Worm (Caenorhabditis elegans) whole organism, L3 larva: ENCODE results near the gene str-60.

Source experiments
- R02D3.7 ChIP-seq: fragments of 150-350 bp; optimal IDR thresholded peaks from 2 replicates; lab custom pipeline; 2014; ENCODE audit warnings: missing biosample characterization, missing genetic modification characterization
- ZK546.5 ChIP-seq: sonication (generic microtip); optimal IDR thresholded peaks from 2 replicates; lab custom pipeline; 2017; ENCODE audit warnings: missing biosample characterization, missing genetic modification characterization
- aly-2 ChIP-seq: fragments of 150-350 bp; optimal IDR thresholded peaks from 2 replicates; lab custom pipeline; 2014; ENCODE audit warnings: missing biosample characterization, missing genetic modification characterization
- ceh-16 ChIP-seq: sonication (generic microtip); optimal IDR thresholded peaks from 2 replicates; lab custom pipeline; 2017; ENCODE audit warnings: missing biosample characterization, missing genetic modification characterization
- ceh-82 ChIP-seq: fragments of 150-350 bp; optimal IDR thresholded peaks from 2 replicates; lab custom pipeline; 2014; ENCODE audit warnings: missing biosample characterization, missing genetic modification characterization
- ceh-9 ChIP-seq: sonication (generic microtip); optimal IDR thresholded peaks from 2 replicates; lab custom pipeline; 2018; ENCODE audit warnings: missing biosample characterization, missing genetic modification characterization
- daf-12 ChIP-seq: fragments of 150-350 bp; optimal IDR thresholded peaks from 2 replicates; lab custom pipeline; 2014; ENCODE audit warnings: missing biosample characterization, missing genetic modification reagents, missing genetic modification characterization
- egl-5 ChIP-seq: fragments of 150-350 bp; optimal IDR thresholded peaks from 2 replicates; lab custom pipeline; 2017; ENCODE audit warnings: missing biosample characterization, missing genetic modification reagents, missing genetic modification characterization, inconsistent platforms
- elt-1 ChIP-seq: fragments of 150-350 bp; optimal IDR thresholded peaks from 2 replicates; lab custom pipeline; 2014; ENCODE audit warnings: missing biosample characterization, missing genetic modification characterization
- elt-2 ChIP-seq: sonication (generic microtip); optimal IDR thresholded peaks from 2 replicates; lab custom pipeline; 2016; ENCODE audit warnings: missing genetic modification reagents, mild to moderate bottlenecking, missing genetic modification characterization, missing compliant biosample characterization
- elt-3 ChIP-seq, 3 experiments: fragments of 150-350 bp in 1 of 3; sonication (generic microtip) in 2 of 3; optimal IDR thresholded peaks; 2 replicates in 2 of 3; 4 replicates in 1 of 3; lab custom pipeline; 2014 to 2017; ENCODE audit warnings: missing biosample characterization in 3 of 3, missing genetic modification characterization in 3 of 3
- eor-1 ChIP-seq, 2 experiments: fragments of 150-350 bp; optimal IDR thresholded peaks; 2 replicates each; lab custom pipeline; 2014 to 2018; ENCODE audit warnings: missing biosample characterization in 2 of 2, missing genetic modification characterization in 2 of 2
- fkh-10 ChIP-seq: sonication (generic microtip); optimal IDR thresholded peaks from 2 replicates; lab custom pipeline; 2017; ENCODE audit warnings: missing biosample characterization, missing genetic modification reagents, missing genetic modification characterization
- fos-1 ChIP-seq: fragments of 150-350 bp; optimal IDR thresholded peaks from 2 replicates; lab custom pipeline; 2014; ENCODE audit warnings: missing biosample characterization, missing genetic modification characterization
- hmg-11 ChIP-seq: sonication (generic microtip); optimal IDR thresholded peaks from 2 replicates; lab custom pipeline; 2016; ENCODE audit warnings: missing genetic modification characterization, missing compliant biosample characterization
- lin-15B ChIP-seq: fragments of 150-350 bp; optimal IDR thresholded peaks from 2 replicates; lab custom pipeline; 2014; ENCODE audit warnings: missing biosample characterization, missing genetic modification characterization
- lin-39 ChIP-seq: fragments of 150-350 bp; optimal IDR thresholded peaks from 2 replicates; lab custom pipeline; 2018; ENCODE audit warnings: missing biosample characterization, missing genetic modification reagents, missing genetic modification characterization
- lsy-12 ChIP-seq: sonication (generic microtip); optimal IDR thresholded peaks from 2 replicates; lab custom pipeline; 2016; ENCODE audit warnings: mild to moderate bottlenecking, missing genetic modification characterization, missing compliant biosample characterization
- mml-1 ChIP-seq: fragments of 150-350 bp; sonication (generic microtip); optimal IDR thresholded peaks from 3 replicates; lab custom pipeline; 2014; ENCODE audit warnings: missing biosample characterization, missing genetic modification characterization
- nfya-1 ChIP-seq: sonication (generic microtip); optimal IDR thresholded peaks from 2 replicates; lab custom pipeline; 2017; ENCODE audit warnings: missing genetic modification characterization, mild to moderate bottlenecking, missing compliant biosample characterization, antibody characterized with exemption, moderate library complexity; ENCODE audit not compliant: insufficient read depth
- nhr-23 ChIP-seq: fragments of 150-350 bp; optimal IDR thresholded peaks from 2 replicates; lab custom pipeline; 2014; ENCODE audit warnings: missing biosample characterization, missing genetic modification reagents, missing genetic modification characterization
- nhr-237 ChIP-seq: fragments of 150-350 bp; optimal IDR thresholded peaks from 2 replicates; lab custom pipeline; 2014; ENCODE audit warnings: missing biosample characterization, missing genetic modification characterization
- nhr-25 ChIP-seq: sonication (generic microtip); optimal IDR thresholded peaks from 2 replicates; lab custom pipeline; 2017; ENCODE audit warnings: missing biosample characterization, missing genetic modification characterization
- nhr-28 ChIP-seq: fragments of 150-350 bp; optimal IDR thresholded peaks from 2 replicates; lab custom pipeline; 2014; ENCODE audit warnings: missing biosample characterization, missing genetic modification characterization
- nhr-43 ChIP-seq: sonication (generic microtip); optimal IDR thresholded peaks from 2 replicates; lab custom pipeline; 2016; ENCODE audit warnings: mild to moderate bottlenecking, missing genetic modification characterization, missing compliant biosample characterization; ENCODE audit not compliant: poor library complexity, severe bottlenecking
- pha-4 ChIP-seq: fragments of 150-350 bp; optimal IDR thresholded peaks from 2 replicates; lab custom pipeline; 2014; ENCODE audit warnings: missing biosample characterization, missing genetic modification reagents, missing genetic modification characterization
- pqm-1 ChIP-seq: fragments of 150-350 bp; optimal IDR thresholded peaks from 2 replicates; lab custom pipeline; 2017; ENCODE audit warnings: missing biosample characterization, missing genetic modification characterization, inconsistent platforms
- sea-2 ChIP-seq: fragments of 150-350 bp; sonication (generic microtip); optimal IDR thresholded peaks from 4 replicates; lab custom pipeline; 2014; ENCODE audit warnings: missing biosample characterization, missing genetic modification reagents, missing genetic modification characterization
- skn-1 ChIP-seq: fragments of 150-350 bp; optimal IDR thresholded peaks from 2 replicates; lab custom pipeline; 2014; ENCODE audit warnings: missing biosample characterization, missing genetic modification characterization
- snpc-4 ChIP-seq: fragments of 150-350 bp; optimal IDR thresholded peaks from 2 replicates; lab custom pipeline; 2014; ENCODE audit warnings: missing biosample characterization, missing genetic modification characterization
- tbx-2 ChIP-seq: sonication (generic microtip); optimal IDR thresholded peaks from 2 replicates; lab custom pipeline; 2016; ENCODE audit warnings: mild to moderate bottlenecking, missing genetic modification characterization, missing compliant biosample characterization
- unc-39 ChIP-seq: sonication (generic microtip); optimal IDR thresholded peaks from 4 replicates; lab custom pipeline; 2017; ENCODE audit warnings: missing biosample characterization, missing genetic modification characterization
- zag-1 ChIP-seq: fragments of 150-350 bp; optimal IDR thresholded peaks from 2 replicates; lab custom pipeline; 2014; ENCODE audit warnings: missing biosample characterization, missing genetic modification characterization
- ztf-11 ChIP-seq: fragments of 150-350 bp; optimal IDR thresholded peaks from 2 replicates; lab custom pipeline; 2014; ENCODE audit warnings: missing biosample characterization, missing genetic modification characterization

Gene str-60

ce11 chrV:15912677-15913076 lies 14.9 kb downstream of the str-60 start:
- TF ChIP-seq lin-15B (tag; lab: Kevin White, UChicago), result no peak
- no peak for TF ChIP-seq ztf-11 (tag; lab: Kevin White, UChicago)
- TF ChIP-seq egl-5 (tag; lab: Kevin White, UChicago), result no peak
- TF ChIP-seq elt-1 (tag; lab: Kevin White, UChicago), result no peak

- no peak for TF ChIP-seq ceh-82
- TF ChIP-seq skn-1 (tag; lab: Kevin White, UChicago), result no peak
- TF ChIP-seq lin-15B (tag; lab: Kevin White, UChicago), result no peak
- no peak for TF ChIP-seq nhr-237 (tag; lab: Kevin White, UChicago)
- no peak for TF ChIP-seq nhr-23
- TF ChIP-seq sea-2 (GFP tag; lab: Kevin White, UChicago), result no peak
- TF ChIP-seq tbx-2, result no peak
- no peak for TF ChIP-seq elt-3 (tag; optimal IDR thresholded peaks at IDR 0.05; lab: Kevin White, UChicago)
Measured at ce11 chrV:15913714-15914113, 15.9 kb downstream of the str-60 start, which contains the start of gene F35E8.7. Gene F35E8.7, plus strand, starts transcription at chrV:15914014.

ce11 chrV:15914774-15915173 lies 17.0 kb downstream of the str-60 start:
- TF ChIP-seq egl-5 (tag; lab: Kevin White, UChicago) (no peak), skn-1 (tag; lab: Kevin White, UChicago) (no peak), nhr-43 (tag; lab: Kevin White, UChicago) (no peak), pha-4 (no peak), hmg-11 (tag; lab: Kevin White, UChicago) (no peak), tbx-2 (no peak), lin-39 (tag; lab: Kevin White, UChicago) (no peak), fkh-10 (GFP tag; lab: Kevin White, UChicago) (no peak), unc-39 (tag; lab: Kevin White, UChicago) (no peak)

ce11 chrV:15915307-15915706 lies 17.5 kb downstream of the str-60 start:
- TF ChIP-seq nhr-25 (tag; lab: Kevin White, UChicago), result no peak
- no peak for TF ChIP-seq nfya-1 (tag; lab: Kevin White, UChicago)
- no peak for TF ChIP-seq unc-39 (tag; lab: Kevin White, UChicago)
- TF ChIP-seq zag-1, result no peak
- TF ChIP-seq elt-2 (tag; lab: Kevin White, UChicago), result no peak
- TF ChIP-seq hmg-11 (tag; lab: Kevin White, UChicago), result no peak
- no peak for TF ChIP-seq lsy-12 (tag; lab: Kevin White, UChicago)
- no peak for TF ChIP-seq snpc-4 (tag; lab: Kevin White, UChicago)
- TF ChIP-seq ZK546.5 (tag; lab: Kevin White, UChicago), result no peak
- TF ChIP-seq ceh-9, result no peak
- TF ChIP-seq fos-1 (tag; lab: Kevin White, UChicago), result no peak
- no peak for TF ChIP-seq ztf-11 (tag; lab: Kevin White, UChicago)
- TF ChIP-seq, all 47 proteins: peak for 0

ce11 chrV:15915919-15916318 lies 18.1 kb downstream of the str-60 start, which contains the start of gene gst-38:
Gene gst-38, minus strand, starts transcription at chrV:15916070.
- TF ChIP-seq nhr-237 (tag; lab: Kevin White, UChicago), result no peak
- TF ChIP-seq lsy-12 (tag; lab: Kevin White, UChicago), result no peak
- TF ChIP-seq pha-4, result no peak
- no peak for TF ChIP-seq nhr-28 (tag; lab: Kevin White, UChicago)
- no peak for TF ChIP-seq ceh-9
- TF ChIP-seq egl-5 (tag; lab: Kevin White, UChicago), result no peak
- peak; percentile 88 for TF ChIP-seq elt-2 (tag; lab: Kevin White, UChicago)
- peak; percentile 41 for TF ChIP-seq pqm-1
- TF ChIP-seq hmg-11 (tag; lab: Kevin White, UChicago), result no peak
- no peak for TF ChIP-seq eor-1 (tag; optimal IDR thresholded peaks at IDR 0.05; lab: Kevin White, UChicago)
- TF ChIP-seq skn-1 (tag; lab: Kevin White, UChicago), result peak; percentile 14
- no peak for TF ChIP-seq ceh-82
- no peak for TF ChIP-seq fkh-10 (GFP tag; lab: Kevin White, UChicago)

- TF ChIP-seq ceh-16, result no peak
- TF ChIP-seq nhr-237 (tag; lab: Kevin White, UChicago), result no peak
- TF ChIP-seq elt-3 (tag; optimal IDR thresholded peaks at IDR 0.05; lab: Kevin White, UChicago), result no peak
- no peak for TF ChIP-seq R02D3.7 (tag; lab: Kevin White, UChicago)
- no peak for TF ChIP-seq tbx-2
- TF ChIP-seq pqm-1, result no peak
- TF ChIP-seq pha-4, result no peak
- no peak for TF ChIP-seq zag-1
- TF ChIP-seq mml-1 (tag; lab: Kevin White, UChicago), result no peak
- TF ChIP-seq ZK546.5 (tag; lab: Kevin White, UChicago), result no peak
- TF ChIP-seq lin-39 (tag; lab: Kevin White, UChicago), result no peak
- no peak for TF ChIP-seq nhr-23
- no peak for TF ChIP-seq daf-12 (tag; lab: Kevin White, UChicago)
- no peak for TF ChIP-seq ztf-11 (tag; lab: Kevin White, UChicago)
- TF ChIP-seq ceh-82, result no peak
- no peak for TF ChIP-seq nhr-25 (tag; lab: Kevin White, UChicago)
- TF ChIP-seq aly-2 (tag; lab: Kevin White, UChicago), result no peak
- TF ChIP-seq hmg-11 (tag; lab: Kevin White, UChicago), result no peak
- no peak for TF ChIP-seq skn-1 (tag; lab: Kevin White, UChicago)
Measured at ce11 chrV:15917458-15917857, 19.7 kb downstream of the str-60 start, which contains the start of gene F35E8.9. Gene F35E8.9, minus strand, starts transcription at chrV:15917558.
